Fruit fly (Drosophila melanogaster) whole organism, embryonic: ENCODE data around the gene Dsp1.

Experiments used
- Aef1 ChIP-seq: fragments of 200-800 bp; sonication (Bioruptor generic); IDR thresholded peaks from 3 replicates; pipeline ENCODE4 v1.3.6; 2022; ENCODE audit warnings: missing biosample characterization, missing genetic modification characterization
- Awh ChIP-seq: fragments of 200-800 bp; sonication (Bioruptor generic); IDR thresholded peaks from 2 replicates; pipeline ENCODE4, ENCODE4 v1.3.6; 2022; ENCODE audit warnings: missing biosample characterization, missing genetic modification characterization
- B-H2 ChIP-seq: fragments of 200-800 bp; sonication (Bioruptor generic); optimal IDR thresholded peaks from 2 replicates; lab custom pipeline; 2018; ENCODE audit warnings: missing biosample characterization, mild to moderate bottlenecking, missing genetic modification characterization
- CG11398 ChIP-seq: fragments of 200-800 bp; sonication (Bioruptor generic); optimal IDR thresholded peaks from 2 replicates; lab custom pipeline; 2016; ENCODE audit warnings: missing biosample characterization, missing genetic modification characterization
- CG12219 ChIP-seq: fragments of 200-800 bp; sonication (Bioruptor generic); optimal IDR thresholded peaks from 3 replicates; lab custom pipeline; 2018; ENCODE audit warnings: missing biosample characterization, mild to moderate bottlenecking, missing genetic modification characterization
- CG12299 ChIP-seq: fragments of 200-800 bp; sonication (Bioruptor generic); optimal IDR thresholded peaks from 2 replicates; lab custom pipeline; 2018; ENCODE audit warnings: missing biosample characterization, mild to moderate bottlenecking, missing genetic modification characterization
- CG14860 ChIP-seq: fragments of 200-800 bp; sonication (Bioruptor generic); IDR thresholded peaks from 3 replicates; pipeline ENCODE4 v1.3.6; 2022; ENCODE audit warnings: missing biosample characterization, missing genetic modification characterization; ENCODE audit not compliant: partially characterized antibody
- CG1792 ChIP-seq: fragments of 200-800 bp; sonication (Bioruptor generic); optimal IDR thresholded peaks from 2 replicates; lab custom pipeline; 2016; ENCODE audit warnings: missing biosample characterization, missing genetic modification characterization
- CG18476 ChIP-seq: fragments of 200-800 bp; sonication (Bioruptor generic); optimal IDR thresholded peaks from 2 replicates; lab custom pipeline; 2016; ENCODE audit warnings: missing biosample characterization, mild to moderate bottlenecking, missing genetic modification characterization
- CG18619 ChIP-seq: fragments of 200-800 bp; sonication (Bioruptor generic); optimal IDR thresholded peaks from 3 replicates; lab custom pipeline; 2017; ENCODE audit warnings: missing biosample characterization, mild to moderate bottlenecking, missing genetic modification characterization
- CG2129 ChIP-seq: fragments of 200-800 bp; sonication (Bioruptor generic); IDR thresholded peaks from 2 replicates; pipeline ENCODE4 v1.3.6; 2022; ENCODE audit warnings: missing biosample characterization, missing genetic modification characterization; ENCODE audit not compliant: partially characterized antibody
- CG2712 ChIP-seq: fragments of 200-800 bp; optimal IDR thresholded peaks from 3 replicates; lab custom pipeline; 2019; ENCODE audit warnings: missing biosample characterization, mild to moderate bottlenecking, missing genetic modification characterization, moderate library complexity
- CG30020 ChIP-seq: fragments of 200-800 bp; optimal IDR thresholded peaks from 2 replicates; lab custom pipeline; 2019; ENCODE audit warnings: missing biosample characterization, mild to moderate bottlenecking, missing genetic modification characterization, moderate library complexity
- CG4617 ChIP-seq: fragments of 200-800 bp; sonication (Bioruptor generic); optimal IDR thresholded peaks from 3 replicates; lab custom pipeline; 2016; ENCODE audit warnings: missing biosample characterization, missing genetic modification characterization, borderline replicate concordance
- CG6854 ChIP-seq: fragments of 200-800 bp; sonication (Bioruptor generic); optimal IDR thresholded peaks from 3 replicates; lab custom pipeline; 2017; ENCODE audit warnings: missing biosample characterization, mild to moderate bottlenecking, missing genetic modification characterization
- CG7271 ChIP-seq: fragments of 200-800 bp; sonication (Bioruptor generic); optimal IDR thresholded peaks from 2 replicates; lab custom pipeline; 2018; ENCODE audit warnings: missing biosample characterization, mild to moderate bottlenecking, missing genetic modification characterization, moderate library complexity
- CG7372 ChIP-seq: fragments of 200-800 bp; sonication (Bioruptor generic); IDR thresholded peaks from 2 replicates; pipeline ENCODE4 v1.3.6; 2022; ENCODE audit warnings: missing biosample characterization, missing genetic modification characterization
- CG7556 ChIP-seq: fragments of 200-800 bp; sonication (Bioruptor generic); optimal IDR thresholded peaks from 2 replicates; lab custom pipeline; 2017; ENCODE audit warnings: missing biosample characterization, mild to moderate bottlenecking, missing genetic modification characterization
- CG7786 ChIP-seq: fragments of 200-800 bp; sonication (Bioruptor generic); optimal IDR thresholded peaks from 2 replicates; lab custom pipeline; 2016; ENCODE audit warnings: missing biosample characterization, missing genetic modification characterization
- CG8944 ChIP-seq: fragments of 200-800 bp; sonication (Bioruptor generic); optimal IDR thresholded peaks from 3 replicates; lab custom pipeline; 2016; ENCODE audit warnings: missing biosample characterization, missing genetic modification characterization
- Dek ChIP-seq: fragments of 200-800 bp; sonication (Bioruptor generic); optimal IDR thresholded peaks from 3 replicates; lab custom pipeline; 2019; ENCODE audit warnings: missing biosample characterization, mild to moderate bottlenecking, missing genetic modification characterization, moderate library complexity
- Doc3 ChIP-seq: fragments of 200-800 bp; sonication (Bioruptor generic); IDR thresholded peaks from 3 replicates; pipeline ENCODE4 v1.3.6; 2022; ENCODE audit warnings: missing biosample characterization, missing genetic modification characterization; ENCODE audit not compliant: partially characterized antibody
- Eip74EF ChIP-seq, 2 experiments: fragments of 200-800 bp in 1 of 2; fragments of >200 bp in 1 of 2; sonication (Bioruptor generic) in 1 of 2; optimal IDR thresholded peaks; 2 replicates each; lab custom pipeline; 2017 to 2019; ENCODE audit warnings: missing biosample characterization in 2 of 2, missing genetic modification characterization in 2 of 2, mild to moderate bottlenecking in 1 of 2, moderate library complexity in 1 of 2
- Gsc ChIP-seq: fragments of 200-800 bp; sonication (Bioruptor generic); IDR thresholded peaks from 2 replicates; pipeline ENCODE4 v1.3.6; 2022; ENCODE audit warnings: missing biosample characterization, missing genetic modification characterization
- HLH4C ChIP-seq: fragments of 200-800 bp; sonication (Bioruptor generic); IDR thresholded peaks from 3 replicates; pipeline ENCODE4 v1.3.6; 2022; ENCODE audit warnings: missing biosample characterization, missing genetic modification characterization; ENCODE audit not compliant: partially characterized antibody
- Hmx ChIP-seq: fragments of 200-800 bp; sonication (Bioruptor generic); optimal IDR thresholded peaks from 2 replicates; lab custom pipeline; 2016; ENCODE audit warnings: missing biosample characterization, missing genetic modification characterization
- Mrtf ChIP-seq: fragments of 200-800 bp; sonication (Bioruptor generic); IDR thresholded peaks from 3 replicates; pipeline ENCODE4 v1.3.6; 2022; ENCODE audit warnings: missing biosample characterization, missing genetic modification characterization
- Ptx1 ChIP-seq: fragments of 200-800 bp; sonication (Bioruptor generic); IDR thresholded peaks from 2 replicates; pipeline ENCODE4 v1.3.6; 2022; ENCODE audit warnings: missing biosample characterization, missing genetic modification characterization
- Scr ChIP-seq: fragments of 200-800 bp; sonication (Bioruptor generic); IDR thresholded peaks from 2 replicates; pipeline ENCODE4 v1.3.6; 2022; ENCODE audit warnings: missing biosample characterization, missing genetic modification characterization; ENCODE audit not compliant: partially characterized antibody
- Sin3A ChIP-seq: fragments of >200 bp; optimal IDR thresholded peaks from 2 replicates; lab custom pipeline; 2018
- Sox100B ChIP-seq: fragments of 200-800 bp; sonication (Bioruptor generic); optimal IDR thresholded peaks from 3 replicates; lab custom pipeline; 2018; ENCODE audit warnings: missing biosample characterization, mild to moderate bottlenecking, missing genetic modification characterization
- abd-A ChIP-seq: fragments of 200-800 bp; sonication (Bioruptor generic); optimal IDR thresholded peaks from 3 replicates; lab custom pipeline; 2019; ENCODE audit warnings: missing biosample characterization, mild to moderate bottlenecking, missing genetic modification characterization, moderate library complexity
- ara ChIP-seq: fragments of 200-800 bp; sonication (Bioruptor generic); IDR thresholded peaks from 2 replicates; pipeline ENCODE4 v1.3.6; 2022; ENCODE audit warnings: missing biosample characterization, missing genetic modification characterization
- bowl ChIP-seq: fragments of 200-800 bp; sonication (Bioruptor generic); IDR thresholded peaks from 2 replicates; pipeline ENCODE4 v1.3.6; 2022; ENCODE audit warnings: missing biosample characterization, missing genetic modification characterization
- da ChIP-seq: fragments of 200-800 bp; sonication (Bioruptor generic); optimal IDR thresholded peaks from 2 replicates; lab custom pipeline; 2016; ENCODE audit warnings: missing biosample characterization, missing genetic modification characterization
- dati ChIP-seq: fragments of 200-800 bp; sonication (Bioruptor generic); IDR thresholded peaks from 2 replicates; pipeline ENCODE4 v1.3.6; 2022; ENCODE audit warnings: missing biosample characterization, missing genetic modification characterization
- dimm ChIP-seq: fragments of 200-800 bp; sonication (Bioruptor generic); IDR thresholded peaks from 2 replicates; pipeline ENCODE4 v1.3.6; 2022; ENCODE audit warnings: missing biosample characterization, missing genetic modification characterization
- gro ChIP-seq: fragments of 200-800 bp; sonication (Bioruptor generic); optimal IDR thresholded peaks from 2 replicates; lab custom pipeline; 2016; ENCODE audit warnings: missing biosample characterization, missing genetic modification characterization
- jing ChIP-seq: fragments of 200-800 bp; sonication (Bioruptor generic); optimal IDR thresholded peaks from 2 replicates; lab custom pipeline; 2018; ENCODE audit warnings: missing biosample characterization, mild to moderate bottlenecking, missing genetic modification characterization
- lov ChIP-seq, 2 experiments: fragments of 200-800 bp in 1 of 2; fragments of >200 bp in 1 of 2; sonication (Bioruptor generic) in 1 of 2; IDR thresholded peaks in 1 of 2; optimal IDR thresholded peaks in 1 of 2; 2 replicates in 1 of 2; 3 replicates in 1 of 2; pipeline versions ENCODE4 v1.3.6 to Lab custom; 2017 to 2022; ENCODE audit warnings: missing biosample characterization in 1 of 2, missing genetic modification characterization in 1 of 2
- mirr ChIP-seq: fragments of 200-800 bp; sonication (Bioruptor generic); optimal IDR thresholded peaks from 3 replicates; lab custom pipeline; 2018; ENCODE audit warnings: missing biosample characterization, mild to moderate bottlenecking, missing genetic modification characterization
- onecut ChIP-seq: fragments of 200-800 bp; sonication (Bioruptor generic); IDR thresholded peaks from 2 replicates; pipeline ENCODE4 v1.3.6; 2022; ENCODE audit warnings: missing biosample characterization, missing genetic modification characterization
- pan ChIP-seq, 4 experiments: fragments of >200 bp in 3 of 4; fragments of 200-800 bp in 1 of 4; sonication (Bioruptor generic) in 1 of 4; optimal IDR thresholded peaks in 3 of 4; IDR thresholded peaks in 1 of 4; 2 replicates each; pipeline versions ENCODE4 v1.3.6 to Lab custom; 2017 to 2022; ENCODE audit warnings: missing biosample characterization in 2 of 4, missing genetic modification characterization in 2 of 4, mixed read lengths in 1 of 4
- pb ChIP-seq: fragments of 200-800 bp; sonication (Bioruptor generic); optimal IDR thresholded peaks from 3 replicates; lab custom pipeline; 2016; ENCODE audit warnings: missing biosample characterization, missing genetic modification characterization
- pita ChIP-seq: fragments of 200-800 bp; sonication (Bioruptor generic); optimal IDR thresholded peaks from 2 replicates; lab custom pipeline; 2017; ENCODE audit warnings: missing biosample characterization, mild to moderate bottlenecking, missing genetic modification characterization
- psq ChIP-seq: fragments of 200-800 bp; sonication (Bioruptor generic); optimal IDR thresholded peaks from 2 replicates; lab custom pipeline; 2017; ENCODE audit warnings: missing biosample characterization, missing genetic modification characterization
- salm ChIP-seq: fragments of 200-800 bp; sonication (Bioruptor generic); optimal IDR thresholded peaks from 2 replicates; lab custom pipeline; 2018; ENCODE audit warnings: missing biosample characterization, mild to moderate bottlenecking, missing genetic modification characterization
- schlank ChIP-seq: fragments of 200-800 bp; sonication (Bioruptor generic); optimal IDR thresholded peaks from 2 replicates; lab custom pipeline; 2018; ENCODE audit warnings: missing biosample characterization, mild to moderate bottlenecking, missing genetic modification characterization
- stwl ChIP-seq: fragments of 200-800 bp; sonication (Bioruptor generic); optimal IDR thresholded peaks from 3 replicates; lab custom pipeline; 2018; ENCODE audit warnings: missing biosample characterization, mild to moderate bottlenecking, missing genetic modification characterization, moderate library complexity
- tin ChIP-seq: fragments of 200-800 bp; sonication (Bioruptor generic); optimal IDR thresholded peaks from 3 replicates; lab custom pipeline; 2016; ENCODE audit warnings: missing biosample characterization, missing genetic modification characterization

The Dsp1 gene

dm6 chrX:16323063-16323462, 10.3 kb upstream of the Dsp1 start, which contains the start of the genes CG9917 and CG32579 (continued):
- TF ChIP-seq CG6854 (no peak), B-H2 (GFP tag; lab: Kevin White, UChicago) (peak; percentile 7), Scr (GFP tag; lab: Robert Waterston, UW) (peak; percentile 78), CG18476 (GFP tag; lab: Kevin White, UChicago) (no peak), CG12299 (tag; lab: Kevin White, UChicago) (no peak), CG7271 (no peak), da (GFP tag; lab: Kevin White, UChicago) (no peak), bowl (GFP tag; lab: Robert Waterston, UW) (no peak), gro (GFP tag; lab: Kevin White, UChicago) (no peak), CG4617 (GFP tag; lab: Kevin White, UChicago) (peak; percentile 28), Sin3A (peak; percentile 32), CG7556 (GFP tag; lab: Kevin White, UChicago) (no peak), dimm (GFP tag; lab: Robert Waterston, UW) (no peak), jing (GFP tag; lab: Kevin White, UChicago) (no peak), pan (optimal IDR thresholded peaks at IDR 0.05; lab: Kevin White, UChicago) (no peak), pan (GFP tag; optimal IDR thresholded peaks at IDR 0.05 in 1 of 2, IDR thresholded peaks at IDR 0.05 in 1 of 2) (no peak), Awh (GFP tag; lab: Robert Waterston, UW) (no peak), psq (GFP tag; lab: Kevin White, UChicago) (no peak), Mrtf (GFP tag; lab: Robert Waterston, UW) (no peak), CG14860 (GFP tag; lab: Robert Waterston, UW) (peak; percentile 68; the same call in 2 of the 3 replicates), CG11398 (GFP tag; lab: Kevin White, UChicago) (no peak), CG2129 (GFP tag; lab: Robert Waterston, UW) (peak; percentile 35; the same call in 1 of the 2 replicates), pita (GFP tag; lab: Kevin White, UChicago) (no peak), ara (no peak), CG18619 (GFP tag; lab: Kevin White, UChicago) (no peak), Hmx (no peak), schlank (no peak), Ptx1 (no peak), Aef1 (GFP tag; lab: Robert Waterston, UW) (no peak), Eip74EF (GFP tag; optimal IDR thresholded peaks at IDR 0.05; lab: Kevin White, UChicago) (no peak), stwl (tag; lab: Kevin White, UChicago) (peak; percentile 70), HLH4C (GFP tag; lab: Robert Waterston, UW) (peak; percentile 82), Sox100B (GFP tag; lab: Kevin White, UChicago) (no peak), CG8944 (GFP tag; lab: Kevin White, UChicago) (no peak), CG30020 (peak; percentile 28), lov (optimal IDR thresholded peaks at IDR 0.05; lab: Kevin White, UChicago) (no peak), lov (GFP tag; IDR thresholded peaks at IDR 0.05; lab: Robert Waterston, UW) (no peak), Gsc (GFP tag; lab: Robert Waterston, UW) (no peak), CG12219 (GFP tag; lab: Kevin White, UChicago) (no peak), salm (tag; lab: Kevin White, UChicago) (no peak), CG2712 (tag; lab: Kevin White, UChicago) (no peak), pb (no peak), tin (no peak), CG7786 (GFP tag; lab: Kevin White, UChicago) (no peak), CG7372 (GFP tag; lab: Robert Waterston, UW) (no peak), abd-A (no peak), CG1792 (GFP tag; lab: Kevin White, UChicago) (no peak), dati (GFP tag; lab: Robert Waterston, UW) (no peak), mirr (no peak), onecut (GFP tag; lab: Robert Waterston, UW) (no peak), Dek (no peak), Doc3 (GFP tag; lab: Robert Waterston, UW) (peak; percentile 63)
